ENCODE assay signal across 2 worm cellular contexts in the genomic region with DNA sequence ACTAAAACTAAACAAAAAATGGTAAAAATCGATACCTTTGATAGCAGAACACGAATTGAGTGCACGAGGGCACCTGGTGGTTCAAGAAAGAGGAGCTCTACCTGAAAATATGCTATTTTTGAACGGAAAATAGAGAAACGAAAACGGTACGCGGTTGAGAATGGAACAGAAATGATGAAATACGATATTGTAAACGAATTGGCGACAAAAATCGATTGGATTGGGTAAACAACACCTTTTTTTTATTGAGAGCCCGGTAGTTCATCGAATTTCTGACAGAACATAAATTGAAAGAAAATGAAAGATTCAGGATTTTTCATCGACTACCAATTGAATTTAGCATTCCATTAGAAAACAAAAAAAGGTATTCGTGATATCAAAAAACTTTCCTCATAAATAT.
A peak's percentile ranks its signal among the peaks of the same experiment; 100 is the strongest.
TF ChIP-seq lines count a peak whose summit lies in the region.

Gene kin-19, minus strand, starts transcription at position 101 of the 400 bp plus-strand sequence.

TF ChIP-seq in whole organism, L3 larva, 47 proteins besides CTCF, POLR2A, EP300 and RAD21:
- TF ChIP-seq pha-4 (tag; optimal IDR thresholded peaks at IDR 0.05; lab: Kevin White, UChicago) (peak; percentile 36), nhr-67 (tag; optimal IDR thresholded peaks at IDR 0.05; lab: Kevin White, UChicago) (no peak)

TF ChIP-seq in whole organism, young adult, 124 proteins besides CTCF, POLR2A, EP300 and RAD21:
- TF ChIP-seq T26A5.8 (tag; optimal IDR thresholded peaks at IDR 0.05; lab: Kevin White, UChicago), result no peak
- no peak for TF ChIP-seq F55B11.4 (tag; optimal IDR thresholded peaks at IDR 0.05; lab: Kevin White, UChicago; ENCODE audit: borderline replicate concordance, insufficient read depth)
- no peak for TF ChIP-seq ZK185.1 (tag; optimal IDR thresholded peaks at IDR 0.05; lab: Kevin White, UChicago; ENCODE audit: poor library complexity, severe bottlenecking)
- no peak for TF ChIP-seq C06A6.2 (GFP tag; conservative IDR thresholded peaks at IDR 0.05; lab: Robert Waterston, UW)
- TF ChIP-seq F49E8.2 (tag; optimal IDR thresholded peaks at IDR 0.05; lab: Kevin White, UChicago; ENCODE audit: insufficient read depth), result no peak
- TF ChIP-seq hlh-12 (tag; optimal IDR thresholded peaks at IDR 0.05; lab: Kevin White, UChicago), result no peak
- 0 out of 2 replicates have a peak, but pooled peaks have one; percentile 5 for TF ChIP-seq madf-6 (GFP tag; IDR thresholded peaks at IDR 0.05; lab: Robert Waterston, UW)
TF ChIP-seq in whole organism, young adult: peak in this region for 1.

Comparison
In these comparisons a context has a peak if more than half of its experiments do, and no peak if none do; other contexts are left out.
1. Of the 6 proteins assayed by ChIP-seq in both whole organism, young adult and whole organism, L3 larva: peak only in whole organism, young adult: none; only in whole organism, L3 larva: pha-4; in both: none; in neither: 5.